Fruit fly (Drosophila melanogaster): ENCODE data around the gene CG4592.

CG4592 gene

DNA sequence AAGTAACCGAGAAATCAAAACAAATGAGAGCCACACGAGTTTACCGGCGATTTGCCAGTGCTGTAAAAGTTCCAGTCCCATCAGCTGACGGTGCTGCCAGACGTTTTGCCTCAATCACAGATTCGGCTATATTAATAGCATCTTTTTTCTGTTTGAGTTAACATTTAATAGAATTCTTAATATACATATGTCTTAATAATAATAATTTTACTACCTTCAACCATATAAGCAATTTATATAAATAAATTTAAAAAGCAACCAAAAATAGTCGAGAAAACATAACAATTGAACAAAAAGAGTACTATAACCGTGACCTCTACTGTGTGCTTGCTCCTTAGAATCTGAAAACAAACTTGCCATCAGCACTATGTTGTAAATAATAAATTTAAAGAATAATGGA, 32.7 kb downstream of the CG4592 start, which contains the start of the genes CG13126 and CG4709 (continued):
- peak; percentile 86 for TF ChIP-seq CG8319 (GFP tag; optimal IDR thresholded peaks at IDR 0.05)
- peak; percentile 86 to 89 for TF ChIP-seq ss (GFP tag; optimal IDR thresholded peaks at IDR 0.05)
- TF ChIP-seq fkh (GFP tag; optimal IDR thresholded peaks at IDR 0.05) = peak; percentile 67
- TF ChIP-seq dsx (GFP tag; optimal IDR thresholded peaks at IDR 0.05; ENCODE audit: poor library complexity, severe bottlenecking) = peak; percentile 96
- peak; percentile 86 for TF ChIP-seq cyc (GFP tag; optimal IDR thresholded peaks at IDR 0.05)
- TF ChIP-seq CG31627 (GFP tag; optimal IDR thresholded peaks at IDR 0.05) = peak; percentile 65
- TF ChIP-seq topi (GFP tag; optimal IDR thresholded peaks at IDR 0.05) = peak; percentile 85

DNA sequence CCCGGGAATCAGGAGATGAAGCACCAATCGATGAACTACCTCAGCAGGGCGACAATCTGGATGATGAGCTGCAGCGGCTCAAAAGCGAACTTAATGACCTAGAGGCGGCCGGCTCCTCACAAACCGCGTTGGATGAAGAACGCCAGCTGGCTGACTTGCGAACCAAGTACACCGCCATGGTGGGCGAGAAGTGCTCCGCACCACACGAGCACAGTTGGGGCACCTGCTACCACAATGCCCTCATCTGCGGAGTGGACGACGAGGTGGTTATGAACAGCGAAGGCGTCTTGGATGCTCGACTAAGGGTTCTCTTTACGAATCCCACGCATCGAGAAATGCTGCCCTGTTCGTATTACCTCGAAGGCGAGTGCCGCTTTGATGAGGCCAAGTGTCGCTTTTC, 33.3 kb downstream of the CG4592 start:
- no peak for TF ChIP-seq CG34406 (GFP tag; optimal IDR thresholded peaks at IDR 0.05)
- no peak for TF ChIP-seq CG8632 (GFP tag; optimal IDR thresholded peaks at IDR 0.05)
- TF ChIP-seq Gug (GFP tag; IDR thresholded peaks at IDR 0.05) = no peak
- no peak for TF ChIP-seq net (GFP tag; optimal IDR thresholded peaks at IDR 0.05)
- no peak for TF ChIP-seq OdsH (GFP tag; optimal IDR thresholded peaks at IDR 0.05)
- TF ChIP-seq lz (GFP tag; optimal IDR thresholded peaks at IDR 0.05) = no peak
- TF ChIP-seq fd59A (GFP tag; optimal IDR thresholded peaks at IDR 0.05) = no peak
- no peak for TF ChIP-seq CG6276 (GFP tag; optimal IDR thresholded peaks at IDR 0.05)
- no peak for TF ChIP-seq vri (GFP tag; optimal IDR thresholded peaks at IDR 0.05)
- no peak for TF ChIP-seq topi (GFP tag; optimal IDR thresholded peaks at IDR 0.05)
- TF ChIP-seq CG11902 (GFP tag; optimal IDR thresholded peaks at IDR 0.05) = no peak
- no peak for TF ChIP-seq Sox14 (GFP tag; optimal IDR thresholded peaks at IDR 0.05)
- no peak for TF ChIP-seq Eip93F (GFP tag; optimal IDR thresholded peaks at IDR 0.05)
- TF ChIP-seq CG4318 (GFP tag; optimal IDR thresholded peaks at IDR 0.05) = no peak
- TF ChIP-seq CG3032 (tag; optimal IDR thresholded peaks at IDR 0.05) = no peak
- TF ChIP-seq Met (GFP tag; optimal IDR thresholded peaks at IDR 0.05) = no peak
- no peak for TF ChIP-seq CG10631 (GFP tag; optimal IDR thresholded peaks at IDR 0.05)

DNA sequence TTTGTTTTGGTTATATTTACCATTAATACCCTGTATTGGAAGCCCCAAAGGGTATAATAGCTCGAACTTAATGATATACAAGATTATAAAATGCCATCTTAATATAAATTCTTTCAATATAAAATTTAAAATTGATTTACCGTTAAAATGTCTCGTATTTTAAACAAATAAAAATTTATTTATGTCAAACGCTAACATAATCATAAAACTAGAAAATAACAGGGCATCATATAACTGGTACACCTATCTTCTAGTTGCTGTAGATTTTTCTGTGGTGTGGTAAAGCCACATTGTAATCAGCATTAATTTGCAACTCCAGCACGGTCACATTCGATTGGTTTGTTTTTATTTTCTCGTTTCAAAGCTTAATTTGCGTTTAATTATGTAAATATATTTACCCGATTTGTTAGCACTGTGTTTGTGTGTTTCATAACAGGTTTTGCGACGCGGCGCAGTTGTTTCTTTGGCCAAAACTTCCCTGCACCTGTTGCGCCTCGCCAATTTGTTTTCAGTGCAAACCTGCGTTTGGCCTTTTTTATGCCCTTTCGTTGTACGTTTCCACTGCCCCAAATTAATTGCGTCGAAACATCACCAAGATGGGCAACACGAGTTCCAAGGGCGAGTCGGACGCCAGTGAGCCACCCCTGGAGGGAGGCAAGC, 35.7 kb downstream of the CG4592 start, which contains the start of the genes CG4658 and CG5846:
CG4658 (plus strand) TSS at position 140 of the 660 bp plus-strand sequence.
CG5846 (minus strand) TSS at position 245 of the 660 bp plus-strand sequence.
- TF ChIP-seq CG3032 (tag; optimal IDR thresholded peaks at IDR 0.05) (peak; percentile 92), Blimp-1 (GFP tag; optimal IDR thresholded peaks at IDR 0.05) (peak; percentile 60), Smox (GFP tag; optimal IDR thresholded peaks at IDR 0.05) (peak; percentile 93), Hr4 (GFP tag; optimal IDR thresholded peaks at IDR 0.05) (peak; percentile 91), fd85E (GFP tag; optimal IDR thresholded peaks at IDR 0.05) (peak; percentile 67), CG11762 (GFP tag; optimal IDR thresholded peaks at IDR 0.05; ENCODE audit: insufficient read depth) (peak; percentile 90), CG34406 (GFP tag; optimal IDR thresholded peaks at IDR 0.05) (peak; percentile 95), salr (GFP tag; optimal IDR thresholded peaks at IDR 0.05) (peak in 1 of 2 experiments; percentile 43), net (GFP tag; optimal IDR thresholded peaks at IDR 0.05) (peak; percentile 91), CG11902 (GFP tag; optimal IDR thresholded peaks at IDR 0.05) (peak; percentile 84), CG4318 (GFP tag; optimal IDR thresholded peaks at IDR 0.05) (no peak), lz (GFP tag; optimal IDR thresholded peaks at IDR 0.05) (peak; percentile 93), CG31627 (GFP tag; optimal IDR thresholded peaks at IDR 0.05) (peak; percentile 93), cyc (GFP tag; optimal IDR thresholded peaks at IDR 0.05) (peak; percentile 92), CG7368 (GFP tag; optimal IDR thresholded peaks at IDR 0.05) (peak; percentile 90), fd59A (GFP tag; optimal IDR thresholded peaks at IDR 0.05) (peak; percentile 74), CG10669 (GFP tag; optimal IDR thresholded peaks at IDR 0.05) (peak; percentile 90), topi (GFP tag; optimal IDR thresholded peaks at IDR 0.05) (peak; percentile 92), CG11294 (GFP tag; IDR thresholded peaks at IDR 0.05) (peak; percentile 90), svp (GFP tag) (peak; percentile 95), CG6854 (GFP tag; optimal IDR thresholded peaks at IDR 0.05) (peak; percentile 40), CG10631 (GFP tag; optimal IDR thresholded peaks at IDR 0.05) (peak; percentile 93), vri (GFP tag; optimal IDR thresholded peaks at IDR 0.05) (peak; percentile 88), Eip93F (GFP tag; optimal IDR thresholded peaks at IDR 0.05) (no peak), Lpt (GFP tag; optimal IDR thresholded peaks at IDR 0.05) (peak; percentile 92), CG9139 (GFP tag; optimal IDR thresholded peaks at IDR 0.05) (no peak), Sox14 (GFP tag; optimal IDR thresholded peaks at IDR 0.05) (peak; percentile 93), dac (GFP tag; optimal IDR thresholded peaks at IDR 0.05) (peak; percentile 50), CG6808 (GFP tag; optimal IDR thresholded peaks at IDR 0.05) (peak; percentile 74), Hr38 (GFP tag; optimal IDR thresholded peaks at IDR 0.05) (no peak), CG6276 (GFP tag; optimal IDR thresholded peaks at IDR 0.05) (no peak), Ets21C (GFP tag; optimal IDR thresholded peaks at IDR 0.05) (peak; percentile 86), Sox102F (GFP tag; optimal IDR thresholded peaks at IDR 0.05) (peak; percentile 90), esn (GFP tag; optimal IDR thresholded peaks at IDR 0.05) (peak; percentile 97), CG6163 (GFP tag; IDR thresholded peaks at IDR 0.05) (peak; percentile 92), CG8119 (GFP tag; IDR thresholded peaks at IDR 0.05) (peak; percentile 95)

All from whole organism, prepupa.